Worm (Caenorhabditis elegans) whole organism, L4/young adult: ENCODE results near the gene Y54G11A.2.

Source experiments
- W03F9.2 ChIP-seq: fragments of 150-350 bp; optimal IDR thresholded peaks from 2 replicates; lab custom pipeline; 2014; ENCODE audit warnings: missing biosample characterization, missing genetic modification characterization
- dao-5 ChIP-seq: sonication (generic microtip); optimal IDR thresholded peaks from 2 replicates; lab custom pipeline; 2016; ENCODE audit warnings: missing genotype, missing genetic modification characterization, moderate library complexity, missing compliant biosample characterization
- him-1 ChIP-seq: sonication (generic microtip); optimal IDR thresholded peaks from 2 replicates; lab custom pipeline; 2016; ENCODE audit warnings: missing genotype, missing genetic modification reagents, missing genetic modification characterization, missing compliant biosample characterization

Y54G11A.2 gene

DNA sequence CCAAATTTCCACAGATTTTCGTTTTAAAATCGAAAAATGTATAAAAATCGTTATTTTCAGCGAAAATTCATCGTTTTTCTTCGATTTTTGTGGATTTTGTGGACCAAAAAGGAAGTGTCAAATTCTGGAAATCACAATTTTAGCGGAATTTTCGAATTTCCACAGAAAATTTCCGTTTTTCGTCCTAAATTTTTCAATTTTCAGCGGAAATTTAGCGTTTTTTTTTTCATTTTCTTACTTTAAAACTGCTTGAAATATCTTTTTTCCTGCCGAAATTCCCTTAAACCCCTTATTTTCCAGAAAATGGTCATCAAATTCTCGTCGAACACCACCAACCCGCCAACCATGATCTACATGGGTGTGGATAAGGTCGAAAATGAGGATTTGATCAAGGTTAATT, at the start of gene Y54G11A.2:
Y54G11A.2 (plus strand) TSS at position 301 of the 400 bp plus-strand sequence.
- TF ChIP-seq dao-5 (tag; lab: Kevin White, UChicago) = no peak
- no peak for TF ChIP-seq W03F9.2
- no peak for TF ChIP-seq him-1 (tag; lab: Kevin White, UChicago)

DNA sequence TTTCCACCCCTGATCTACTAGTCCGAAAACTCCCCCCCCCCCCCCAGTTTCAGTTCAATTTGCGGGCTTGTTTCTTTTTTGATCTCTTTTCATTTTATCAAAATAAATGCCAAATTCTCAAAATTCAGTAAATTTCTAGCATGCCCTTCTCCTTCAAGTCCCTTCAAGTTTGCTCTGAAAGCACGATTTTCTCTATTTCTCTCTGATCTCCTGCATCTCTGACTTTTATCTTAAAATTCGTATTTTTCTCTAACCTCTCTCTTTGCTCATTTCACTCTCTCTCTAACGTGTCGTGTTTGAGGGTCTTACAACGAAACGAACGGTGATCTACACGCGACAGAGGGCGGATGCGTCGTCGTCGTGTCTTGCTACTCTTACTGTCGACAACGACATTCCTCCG, 46.8 kb upstream of the Y54G11A.2 start, which contains the start of gene ace-3:
ace-3 (plus strand) TSS at position 301 of the 400 bp plus-strand sequence.
- TF ChIP-seq dao-5 (tag; lab: Kevin White, UChicago) = no peak
- no peak for TF ChIP-seq him-1 (tag; lab: Kevin White, UChicago)
- TF ChIP-seq W03F9.2 = no peak

DNA sequence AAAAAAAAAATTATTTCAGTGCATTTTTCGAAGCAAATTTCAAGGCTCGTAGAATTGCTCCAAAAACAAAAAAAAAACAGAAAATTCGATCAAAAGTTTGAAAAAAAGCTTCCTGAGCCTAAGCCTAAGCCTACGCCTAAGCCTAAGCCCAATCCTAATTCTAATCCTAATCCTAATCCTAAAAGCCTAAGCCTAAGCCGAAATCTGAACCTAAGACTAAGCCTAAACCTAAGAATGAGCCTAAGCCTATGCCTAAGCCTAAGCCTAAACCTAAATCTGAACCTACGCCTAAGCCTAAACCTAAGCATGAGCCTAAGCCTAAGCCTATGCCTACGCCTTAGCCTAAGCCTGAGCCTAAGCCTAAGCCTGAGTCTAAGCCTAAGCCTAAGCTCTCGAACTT, 45.9 kb upstream of the Y54G11A.2 start:
- TF ChIP-seq dao-5 (tag; lab: Kevin White, UChicago) = no peak
- TF ChIP-seq him-1 (tag; lab: Kevin White, UChicago) = no peak
- TF ChIP-seq W03F9.2 = no peak

DNA sequence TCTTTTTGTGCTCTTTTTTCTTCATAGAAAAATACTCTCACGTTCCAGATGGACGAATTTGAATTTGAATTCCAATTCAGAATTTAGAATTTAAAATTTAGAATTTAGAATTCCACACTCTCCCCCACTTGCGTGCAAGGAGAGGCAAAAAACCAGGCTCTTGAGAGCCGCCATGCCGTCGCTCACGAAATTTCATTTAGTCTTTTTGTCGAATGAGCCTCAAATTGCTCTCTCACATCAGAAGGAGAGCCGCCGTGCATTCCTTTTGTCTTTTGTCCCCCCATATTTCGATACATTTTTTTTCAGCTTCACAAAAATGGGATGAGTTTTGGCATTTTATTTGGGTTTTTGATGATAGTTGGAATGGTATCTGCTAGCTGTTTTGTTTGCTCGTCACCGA, 41.0 kb upstream of the Y54G11A.2 start, which contains the start of gene hot-7:
hot-7 (plus strand) TSS at position 301 of the 400 bp plus-strand sequence.
- TF ChIP-seq dao-5 (tag; lab: Kevin White, UChicago) = no peak
- no peak for TF ChIP-seq W03F9.2
- no peak for TF ChIP-seq him-1 (tag; lab: Kevin White, UChicago)

DNA sequence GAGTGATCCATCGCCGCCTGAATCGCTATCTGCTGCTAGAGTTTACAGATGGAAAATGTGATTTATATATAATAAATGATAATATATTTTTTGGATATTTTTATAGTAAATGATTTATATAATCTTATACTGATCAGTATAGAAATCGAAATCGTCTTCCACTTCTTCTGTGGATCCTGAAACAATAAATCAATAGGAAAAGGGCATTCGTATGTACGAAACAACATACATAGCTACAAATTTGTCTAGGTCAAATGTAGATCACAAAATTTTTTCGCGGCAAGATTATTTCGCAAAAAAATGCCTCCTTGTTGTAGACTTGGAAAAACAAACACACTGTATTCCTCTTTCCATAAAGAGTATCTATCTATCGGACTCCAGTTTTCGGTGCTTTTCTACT, 38.0 kb upstream of the Y54G11A.2 start, which contains the start of gene Y48B6A.10:
Y48B6A.10 (plus strand) TSS at position 301 of the 400 bp plus-strand sequence.
- no peak for TF ChIP-seq dao-5 (tag; lab: Kevin White, UChicago)
- no peak for TF ChIP-seq him-1 (tag; lab: Kevin White, UChicago)
- no peak for TF ChIP-seq W03F9.2

DNA sequence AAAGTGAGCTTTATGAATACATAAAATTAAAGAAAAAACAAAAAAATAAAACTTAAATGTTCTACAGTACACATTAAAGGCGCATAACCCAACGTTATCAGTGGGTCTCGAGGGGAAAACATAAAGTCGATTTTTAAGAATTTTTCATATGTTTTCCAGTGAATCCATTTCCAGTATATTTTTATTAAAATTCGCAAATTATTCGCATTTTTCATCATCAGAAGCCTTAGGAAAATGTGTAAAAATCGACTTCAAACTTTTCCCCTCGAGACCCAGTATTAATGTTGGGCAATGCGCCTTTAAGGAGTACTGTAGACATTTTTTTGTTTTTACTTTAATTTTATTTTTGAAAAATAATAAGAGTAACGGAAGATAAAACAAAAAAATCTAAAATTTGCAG, 34.0 kb upstream of the Y54G11A.2 start:
- TF ChIP-seq him-1 (tag; lab: Kevin White, UChicago) = no peak
- no peak for TF ChIP-seq dao-5 (tag; lab: Kevin White, UChicago)
- no peak for TF ChIP-seq W03F9.2

DNA sequence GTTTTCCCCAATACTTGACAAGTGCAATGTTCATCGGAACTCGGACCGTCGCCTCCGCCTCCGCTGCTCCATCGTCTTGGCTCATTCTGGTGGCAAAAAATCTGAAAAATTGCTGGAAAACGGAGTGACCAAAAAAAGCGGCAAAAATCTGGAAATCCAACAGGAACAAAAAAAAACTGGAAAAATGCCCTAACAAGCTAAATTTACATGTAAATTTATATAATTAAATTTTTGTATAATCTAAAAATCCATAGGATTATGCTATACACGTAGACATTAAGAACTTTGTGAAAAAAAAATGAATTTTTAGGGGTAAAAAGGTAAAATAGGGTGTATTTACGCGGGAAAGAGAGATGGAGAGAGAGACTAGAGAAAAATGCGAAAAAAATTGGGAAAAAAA, 26.0 kb upstream of the Y54G11A.2 start, which contains the start of gene Y48B6A.13:
Y48B6A.13 (minus strand) TSS at position 101 of the 400 bp plus-strand sequence.
- TF ChIP-seq dao-5 (tag; lab: Kevin White, UChicago) = no peak
- no peak for TF ChIP-seq him-1 (tag; lab: Kevin White, UChicago)
- TF ChIP-seq W03F9.2 = no peak

DNA sequence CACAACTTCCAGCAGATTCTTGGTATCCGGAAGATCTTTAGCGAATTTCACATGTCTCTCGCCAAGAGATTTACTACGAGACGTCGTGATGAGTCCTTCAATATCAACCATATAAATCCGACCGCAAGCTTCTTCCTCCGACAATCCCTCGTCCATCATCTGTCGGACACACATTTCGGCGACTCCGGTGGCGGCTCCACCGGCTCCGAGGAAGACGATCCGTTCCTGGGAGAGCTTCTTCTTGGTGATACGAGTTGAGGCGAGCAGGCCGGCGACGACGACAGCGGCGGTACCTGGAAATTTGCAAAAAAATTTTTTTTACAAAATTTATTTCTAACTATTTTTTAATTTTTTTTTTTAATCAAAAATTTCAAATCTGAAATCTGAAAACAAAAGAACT, 22.1 kb upstream of the Y54G11A.2 start:
- no peak for TF ChIP-seq W03F9.2
- TF ChIP-seq him-1 (tag; lab: Kevin White, UChicago) = no peak
- no peak for TF ChIP-seq dao-5 (tag; lab: Kevin White, UChicago)

DNA sequence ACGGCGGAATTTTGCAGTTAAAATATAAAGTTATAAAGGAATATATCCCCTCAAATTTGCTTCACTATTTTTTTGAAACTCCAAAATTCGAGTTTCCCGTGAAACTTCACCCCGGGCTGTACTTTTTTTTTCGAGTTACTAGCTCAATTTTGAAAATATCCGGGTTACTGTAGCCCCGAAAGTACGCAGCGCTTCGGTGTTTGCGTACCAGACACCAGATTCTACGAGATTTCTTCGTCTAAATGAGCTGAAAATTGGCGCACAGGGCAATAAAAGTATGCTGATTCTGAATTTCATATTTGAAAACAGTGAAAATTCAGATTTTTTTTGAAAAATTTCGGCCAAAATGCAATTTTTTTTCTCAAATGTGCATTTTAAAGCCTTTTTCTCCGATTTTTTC, 21.2 kb upstream of the Y54G11A.2 start:
- no peak for TF ChIP-seq dao-5 (tag; lab: Kevin White, UChicago)
- TF ChIP-seq W03F9.2 = no peak
- TF ChIP-seq him-1 (tag; lab: Kevin White, UChicago) = no peak

DNA sequence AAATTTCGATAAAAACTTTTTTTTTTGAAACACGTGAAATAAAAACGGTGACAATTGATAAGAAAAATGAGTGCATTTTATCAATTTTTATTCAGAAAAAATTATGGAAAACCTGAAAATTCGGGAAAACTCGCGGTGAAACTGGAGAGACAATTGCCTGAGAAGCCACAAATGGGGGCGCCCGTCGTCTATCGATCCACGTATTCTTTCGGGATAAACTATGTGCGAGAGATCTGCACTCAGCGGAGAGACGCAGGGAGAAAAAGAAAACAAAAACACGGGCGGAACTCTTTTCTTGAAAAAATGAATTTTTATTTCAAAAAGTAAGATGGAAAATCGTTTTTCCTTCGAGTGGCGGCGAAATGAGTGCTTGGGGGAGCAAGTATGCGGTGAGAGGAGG, 18.3 kb upstream of the Y54G11A.2 start, which contains the start of gene men-1:
men-1 (minus strand) TSS at position 242 of the 400 bp plus-strand sequence.
- TF ChIP-seq dao-5 (tag; lab: Kevin White, UChicago) (no peak), him-1 (tag; lab: Kevin White, UChicago) (no peak), W03F9.2 (no peak)

DNA sequence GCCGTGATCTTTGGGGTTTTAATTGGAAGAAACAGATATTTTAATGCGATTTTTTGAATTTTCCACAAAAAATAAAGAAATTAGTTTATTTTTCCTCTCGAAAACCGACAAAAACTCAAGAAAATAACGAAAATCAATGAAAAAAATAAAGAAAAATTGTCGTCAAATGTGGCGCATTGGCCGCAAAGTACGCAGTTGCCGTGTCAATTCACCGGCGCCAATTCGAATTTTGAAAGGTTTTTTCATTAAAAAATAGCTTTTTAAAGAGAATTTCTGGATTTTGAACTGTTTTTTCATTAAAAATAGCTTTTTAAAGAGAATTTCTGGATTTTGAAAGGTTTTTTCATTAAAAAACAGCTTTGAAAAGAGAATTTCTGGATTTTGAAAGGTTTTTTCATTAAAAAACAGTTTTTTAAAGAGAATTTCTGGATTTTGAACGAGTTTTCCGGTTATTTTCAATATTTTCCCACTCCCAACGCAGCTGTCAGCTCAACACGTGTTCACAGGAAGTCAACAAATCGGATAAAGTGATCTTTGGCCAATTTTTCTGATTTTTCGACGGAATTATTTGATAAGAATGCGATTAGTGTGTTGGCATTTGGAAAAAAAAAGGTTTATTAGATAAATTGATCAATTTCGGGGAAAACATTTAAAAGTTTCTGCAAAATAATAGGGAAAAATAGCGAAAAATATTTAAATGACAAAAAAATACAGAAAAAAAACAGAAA, 17.6 kb upstream of the Y54G11A.2 start:
- TF ChIP-seq W03F9.2 (no peak), him-1 (tag; lab: Kevin White, UChicago) (no peak), dao-5 (tag; lab: Kevin White, UChicago) (no peak)

DNA sequence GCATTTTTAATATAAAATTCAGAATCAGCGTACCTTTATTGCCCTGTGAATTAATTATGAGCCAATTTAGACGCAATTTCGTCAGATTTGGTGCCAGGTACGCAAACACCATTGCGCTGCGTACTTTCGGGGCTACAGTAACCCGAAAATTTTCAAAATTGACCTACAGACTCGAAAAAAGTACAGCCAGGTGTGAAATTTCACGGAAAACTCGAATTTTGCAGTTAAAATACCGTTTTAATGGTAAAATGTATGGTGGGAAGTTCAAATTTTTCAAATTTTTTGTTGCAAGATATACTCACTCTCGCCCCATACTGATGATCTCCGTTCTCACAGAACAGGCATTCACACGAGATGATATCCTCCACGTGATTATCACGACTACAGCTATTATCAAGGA, 15.6 kb upstream of the Y54G11A.2 start:
- TF ChIP-seq W03F9.2 (no peak), him-1 (tag; lab: Kevin White, UChicago) (no peak), dao-5 (tag; lab: Kevin White, UChicago) (no peak)

DNA sequence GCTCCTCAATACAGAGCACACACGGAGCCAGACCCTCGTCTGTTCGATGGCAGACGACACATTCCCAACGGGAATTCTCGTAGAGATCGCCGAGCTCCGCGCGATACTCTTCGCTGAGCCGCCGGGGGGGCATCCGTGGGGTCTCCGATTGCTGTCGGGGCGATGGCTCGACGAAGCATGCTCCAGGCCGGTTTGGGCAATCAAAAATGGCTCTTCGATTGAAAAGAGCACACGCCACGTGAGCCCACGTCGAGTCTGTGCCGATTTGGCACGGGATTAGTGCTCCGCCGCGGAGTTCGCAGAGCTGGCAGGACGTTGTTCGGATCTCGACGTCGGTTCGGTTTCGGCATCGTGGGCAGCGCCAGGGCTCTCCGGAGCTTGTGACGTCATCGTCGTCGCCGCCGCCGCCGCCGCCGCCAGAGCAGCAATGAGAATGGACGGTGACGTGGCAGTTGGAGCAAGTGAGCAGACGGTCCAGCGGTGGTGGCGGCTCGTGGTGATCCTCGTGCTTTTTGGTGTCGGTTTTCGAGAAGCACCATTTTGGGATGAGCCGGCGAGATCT, 14.8 kb upstream of the Y54G11A.2 start:
- TF ChIP-seq W03F9.2 (no peak), dao-5 (tag; lab: Kevin White, UChicago) (no peak), him-1 (tag; lab: Kevin White, UChicago) (no peak)

DNA sequence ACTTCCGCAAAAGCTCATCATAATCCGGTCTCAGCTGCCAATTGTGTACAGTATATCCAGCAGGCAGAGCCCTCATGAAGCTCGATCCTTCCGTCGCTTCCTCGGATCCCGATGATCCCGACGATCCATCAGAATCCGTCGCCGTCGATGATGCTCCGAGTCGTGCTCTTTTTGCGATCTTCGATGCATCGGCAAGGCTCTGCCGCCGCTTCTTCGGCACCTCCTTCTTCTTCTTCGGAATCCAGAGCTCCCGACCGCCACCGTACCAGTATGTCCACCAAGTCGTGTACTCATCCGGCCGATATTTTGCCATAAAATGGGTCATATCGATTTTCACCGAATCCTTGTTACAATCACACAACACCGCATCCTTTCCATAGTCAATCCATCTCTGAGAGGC, 12.2 kb upstream of the Y54G11A.2 start:
- TF ChIP-seq W03F9.2 = no peak
- no peak for TF ChIP-seq him-1 (tag; lab: Kevin White, UChicago)
- no peak for TF ChIP-seq dao-5 (tag; lab: Kevin White, UChicago)
